Fruit fly (Drosophila melanogaster) whole organism, embryonic: ENCODE results near the gene CecB.

Source experiments
- Aef1 ChIP-seq: fragments of 200-800 bp; sonication (Bioruptor generic); IDR thresholded peaks from 3 replicates; pipeline ENCODE4 v1.3.6; 2022; ENCODE audit warnings: missing biosample characterization, missing genetic modification characterization
- B-H2 ChIP-seq: fragments of 200-800 bp; sonication (Bioruptor generic); optimal IDR thresholded peaks from 2 replicates; lab custom pipeline; 2018; ENCODE audit warnings: missing biosample characterization, mild to moderate bottlenecking, missing genetic modification characterization
- CG10267 ChIP-seq: fragments of 200-800 bp; sonication (Bioruptor generic); optimal IDR thresholded peaks from 2 replicates; lab custom pipeline; 2018; ENCODE audit warnings: missing biosample characterization, mild to moderate bottlenecking, missing genetic modification characterization, moderate library complexity
- CG10543 ChIP-seq: fragments of 200-800 bp; sonication (Bioruptor generic); optimal IDR thresholded peaks from 3 replicates; lab custom pipeline; 2017; ENCODE audit warnings: missing biosample characterization, mild to moderate bottlenecking, missing genetic modification characterization, moderate library complexity
- CG12744 ChIP-seq: fragments of 200-800 bp; sonication (Bioruptor generic); optimal IDR thresholded peaks from 2 replicates; lab custom pipeline; 2016; ENCODE audit warnings: missing biosample characterization, missing genetic modification characterization
- CG13287 ChIP-seq: fragments of 200-800 bp; sonication (Bioruptor generic); IDR thresholded peaks from 2 replicates; pipeline ENCODE4 v1.3.6; 2022; ENCODE audit warnings: missing biosample characterization, missing genetic modification characterization; ENCODE audit not compliant: partially characterized antibody
- CG13894 ChIP-seq: fragments of 200-800 bp; sonication (Bioruptor generic); optimal IDR thresholded peaks from 3 replicates; lab custom pipeline; 2018; ENCODE audit warnings: missing biosample characterization, mild to moderate bottlenecking, missing genetic modification characterization, moderate library complexity
- CG14710 ChIP-seq: fragments of 200-800 bp; sonication (Bioruptor generic); optimal IDR thresholded peaks from 3 replicates; lab custom pipeline; 2019; ENCODE audit warnings: missing biosample characterization, mild to moderate bottlenecking, missing genetic modification characterization, moderate library complexity
- CG17802 ChIP-seq: fragments of 200-800 bp; sonication (Bioruptor generic); optimal IDR thresholded peaks from 2 replicates; lab custom pipeline; 2018; ENCODE audit warnings: missing biosample characterization, mild to moderate bottlenecking, missing genetic modification characterization, moderate library complexity
- CG17829 ChIP-seq: fragments of 200-800 bp; optimal IDR thresholded peaks from 2 replicates; lab custom pipeline; 2019; ENCODE audit warnings: missing biosample characterization, mild to moderate bottlenecking, missing genetic modification characterization, moderate library complexity
- CG18599 ChIP-seq: fragments of 200-800 bp; sonication (Bioruptor generic); optimal IDR thresholded peaks from 3 replicates; lab custom pipeline; 2017; ENCODE audit warnings: missing biosample characterization, missing genetic modification characterization, mild to moderate bottlenecking, moderate library complexity, missing genetic modification reagents
- CG31388 ChIP-seq: fragments of 200-800 bp; sonication (Bioruptor generic); optimal IDR thresholded peaks from 2 replicates; lab custom pipeline; 2016; ENCODE audit warnings: missing biosample characterization, missing genetic modification characterization
- CG3726 ChIP-seq: fragments of 200-800 bp; sonication (Bioruptor generic); IDR thresholded peaks from 3 replicates; pipeline ENCODE4, ENCODE4 v1.3.6; 2022; ENCODE audit warnings: missing biosample characterization, missing genetic modification characterization
- CG3838 ChIP-seq: fragments of 200-800 bp; sonication (Bioruptor generic); optimal IDR thresholded peaks from 3 replicates; lab custom pipeline; 2016; ENCODE audit warnings: missing biosample characterization, missing genetic modification characterization
- CG4404 ChIP-seq: fragments of 200-800 bp; sonication (Bioruptor generic); IDR thresholded peaks from 2 replicates; pipeline ENCODE4 v1.3.6; 2022; ENCODE audit warnings: missing biosample characterization, missing genetic modification characterization
- CG6683 ChIP-seq: fragments of 200-800 bp; sonication (Bioruptor generic); optimal IDR thresholded peaks from 2 replicates; lab custom pipeline; 2017; ENCODE audit warnings: missing biosample characterization, mild to moderate bottlenecking, missing genetic modification characterization, missing genetic modification reagents
- CG7745 ChIP-seq: fragments of 200-800 bp; sonication (Bioruptor generic); optimal IDR thresholded peaks from 2 replicates; lab custom pipeline; 2018; ENCODE audit warnings: missing biosample characterization, mild to moderate bottlenecking, missing genetic modification characterization, moderate library complexity
- CG7786 ChIP-seq: fragments of 200-800 bp; sonication (Bioruptor generic); optimal IDR thresholded peaks from 2 replicates; lab custom pipeline; 2016; ENCODE audit warnings: missing biosample characterization, missing genetic modification characterization
- CG8089 ChIP-seq: fragments of 200-800 bp; sonication (Bioruptor generic); optimal IDR thresholded peaks from 3 replicates; lab custom pipeline; 2016; ENCODE audit warnings: missing biosample characterization, missing genetic modification characterization
- CG8359 ChIP-seq: fragments of 200-800 bp; sonication (Bioruptor generic); optimal IDR thresholded peaks from 2 replicates; lab custom pipeline; 2017; ENCODE audit warnings: missing biosample characterization, mild to moderate bottlenecking, missing genetic modification characterization, borderline replicate concordance
- CkIIα-i1 ChIP-seq: fragments of 200-800 bp; sonication (Bioruptor generic); IDR thresholded peaks from 2 replicates; pipeline ENCODE4 v1.3.6; 2022; ENCODE audit warnings: missing biosample characterization, missing genetic modification characterization
- CoRest ChIP-seq: fragments of 200-800 bp; sonication (Bioruptor generic); optimal IDR thresholded peaks from 3 replicates; lab custom pipeline; 2018; ENCODE audit warnings: missing biosample characterization, mild to moderate bottlenecking, missing genetic modification characterization, moderate library complexity
- Dbx ChIP-seq: fragments of 200-800 bp; sonication (Bioruptor generic); IDR thresholded peaks from 3 replicates; pipeline ENCODE4 v1.3.6; 2022; ENCODE audit warnings: missing biosample characterization, missing genetic modification characterization
- Ets65A ChIP-seq: fragments of 200-800 bp; sonication (Bioruptor generic); peaks from one replicate; lab custom pipeline; 2016; ENCODE audit warnings: missing biosample characterization, missing genetic modification characterization
- Fer3 ChIP-seq: fragments of 200-800 bp; sonication (Bioruptor generic); optimal IDR thresholded peaks from 2 replicates; lab custom pipeline; 2018; ENCODE audit warnings: missing biosample characterization, mild to moderate bottlenecking, missing genetic modification characterization, moderate library complexity
- Hmr ChIP-seq: fragments of 200-800 bp; sonication (Bioruptor generic); optimal IDR thresholded peaks from 3 replicates; lab custom pipeline; 2017; ENCODE audit warnings: mild to moderate bottlenecking, missing biosample characterization, missing genetic modification reagents, missing genetic modification characterization
- Hmx ChIP-seq: fragments of 200-800 bp; sonication (Bioruptor generic); optimal IDR thresholded peaks from 2 replicates; lab custom pipeline; 2016; ENCODE audit warnings: missing biosample characterization, missing genetic modification characterization
- Meics ChIP-seq: fragments of 200-800 bp; sonication (Bioruptor generic); optimal IDR thresholded peaks from 2 replicates; lab custom pipeline; 2017; ENCODE audit warnings: missing biosample characterization, mild to moderate bottlenecking, missing genetic modification characterization
- Mrtf ChIP-seq: fragments of 200-800 bp; sonication (Bioruptor generic); IDR thresholded peaks from 3 replicates; pipeline ENCODE4 v1.3.6; 2022; ENCODE audit warnings: missing biosample characterization, missing genetic modification characterization
- Myb ChIP-seq: fragments of 200-800 bp; sonication (Bioruptor generic); optimal IDR thresholded peaks from 2 replicates; lab custom pipeline; 2016; ENCODE audit warnings: missing biosample characterization, missing genetic modification characterization
- Taf1 ChIP-seq: fragments of 200-800 bp; sonication (Bioruptor generic); IDR thresholded peaks from 2 replicates; pipeline ENCODE4 v1.3.6; 2022; ENCODE audit warnings: missing biosample characterization, missing genetic modification characterization
- YL-1 ChIP-seq: fragments of 200-800 bp; sonication (Bioruptor generic); optimal IDR thresholded peaks from 3 replicates; lab custom pipeline; 2017; ENCODE audit warnings: missing biosample characterization, mild to moderate bottlenecking, missing genetic modification characterization
- ato ChIP-seq: fragments of 200-800 bp; sonication (Bioruptor generic); IDR thresholded peaks from 2 replicates; pipeline ENCODE4 v1.3.6; 2022; ENCODE audit warnings: missing biosample characterization, missing genetic modification characterization; ENCODE audit not compliant: partially characterized antibody
- corto ChIP-seq: fragments of 200-800 bp; sonication (Bioruptor generic); optimal IDR thresholded peaks from 2 replicates; lab custom pipeline; 2016; ENCODE audit warnings: missing biosample characterization, mild to moderate bottlenecking, missing genetic modification characterization, moderate library complexity
- ems ChIP-seq: fragments of 200-800 bp; sonication (Bioruptor generic); optimal IDR thresholded peaks from 3 replicates; lab custom pipeline; 2016; ENCODE audit warnings: missing biosample characterization, missing genetic modification characterization
- en ChIP-seq: fragments of 200-800 bp; sonication (Bioruptor generic); optimal IDR thresholded peaks from 2 replicates; lab custom pipeline; 2016; ENCODE audit warnings: missing biosample characterization, missing genetic modification characterization
- ewg ChIP-seq: fragments of 200-800 bp; sonication (Bioruptor generic); optimal IDR thresholded peaks from 3 replicates; lab custom pipeline; 2017; ENCODE audit warnings: mild to moderate bottlenecking, missing biosample characterization, missing genetic modification reagents, missing genetic modification characterization
- gcm ChIP-seq: fragments of 200-800 bp; sonication (Bioruptor generic); optimal IDR thresholded peaks from 2 replicates; lab custom pipeline; 2019; ENCODE audit warnings: missing biosample characterization, mild to moderate bottlenecking, missing genetic modification characterization, moderate library complexity
- mld ChIP-seq: fragments of 200-800 bp; sonication (Bioruptor generic); IDR thresholded peaks from 3 replicates; pipeline ENCODE4 v1.3.6; 2022; ENCODE audit warnings: missing biosample characterization, missing genetic modification characterization; ENCODE audit not compliant: partially characterized antibody
- nmo ChIP-seq: fragments of 200-800 bp; sonication (Bioruptor generic); optimal IDR thresholded peaks from 2 replicates; lab custom pipeline; 2018; ENCODE audit warnings: missing biosample characterization, mild to moderate bottlenecking, missing genetic modification characterization, moderate library complexity
- oc ChIP-seq: fragments of 200-800 bp; sonication (Bioruptor generic); optimal IDR thresholded peaks from 2 replicates; lab custom pipeline; 2018; ENCODE audit warnings: missing biosample characterization, mild to moderate bottlenecking, missing genetic modification characterization, moderate library complexity
- pan ChIP-seq, 4 experiments: fragments of >200 bp in 3 of 4; fragments of 200-800 bp in 1 of 4; sonication (Bioruptor generic) in 1 of 4; optimal IDR thresholded peaks in 3 of 4; IDR thresholded peaks in 1 of 4; 2 replicates each; pipeline versions ENCODE4 v1.3.6 to Lab custom; 2017 to 2022; ENCODE audit warnings: missing biosample characterization in 2 of 4, missing genetic modification characterization in 2 of 4, mixed read lengths in 1 of 4
- pita ChIP-seq: fragments of 200-800 bp; sonication (Bioruptor generic); optimal IDR thresholded peaks from 2 replicates; lab custom pipeline; 2017; ENCODE audit warnings: missing biosample characterization, mild to moderate bottlenecking, missing genetic modification characterization
- ranshi ChIP-seq: fragments of 200-800 bp; sonication (Bioruptor generic); IDR thresholded peaks from 2 replicates; pipeline ENCODE4 v1.3.6; 2022; ENCODE audit warnings: missing biosample characterization, missing genetic modification characterization
- sens-2 ChIP-seq: fragments of 200-800 bp; sonication (Bioruptor generic); IDR thresholded peaks from 2 replicates; pipeline ENCODE4 v1.3.6; 2022; ENCODE audit warnings: missing biosample characterization, missing genetic modification characterization
- sima ChIP-seq: fragments of 200-800 bp; sonication (Bioruptor generic); optimal IDR thresholded peaks from 2 replicates; lab custom pipeline; 2016; ENCODE audit warnings: missing biosample characterization, missing genetic modification characterization
- sisA ChIP-seq: fragments of 200-800 bp; sonication (Bioruptor generic); IDR thresholded peaks from 2 replicates; pipeline ENCODE4 v1.3.6; 2022; ENCODE audit warnings: missing biosample characterization, missing genetic modification characterization
- slbo ChIP-seq: fragments of 200-800 bp; sonication (Bioruptor generic); IDR thresholded peaks from 2 replicates; pipeline ENCODE4 v1.3.6; 2022; ENCODE audit warnings: missing biosample characterization, missing genetic modification characterization
- unpg ChIP-seq: fragments of 200-800 bp; sonication (Bioruptor generic); optimal IDR thresholded peaks from 3 replicates; lab custom pipeline; 2018; ENCODE audit warnings: missing biosample characterization, mild to moderate bottlenecking, missing genetic modification characterization, moderate library complexity
- yki ChIP-seq: fragments of >200 bp; optimal IDR thresholded peaks from 3 replicates; lab custom pipeline; 2018
- zen ChIP-seq: fragments of 200-800 bp; sonication (Bioruptor generic); optimal IDR thresholded peaks from 3 replicates; lab custom pipeline; 2018; ENCODE audit warnings: missing biosample characterization, mild to moderate bottlenecking, missing genetic modification characterization, moderate library complexity

CecB gene

DNA sequence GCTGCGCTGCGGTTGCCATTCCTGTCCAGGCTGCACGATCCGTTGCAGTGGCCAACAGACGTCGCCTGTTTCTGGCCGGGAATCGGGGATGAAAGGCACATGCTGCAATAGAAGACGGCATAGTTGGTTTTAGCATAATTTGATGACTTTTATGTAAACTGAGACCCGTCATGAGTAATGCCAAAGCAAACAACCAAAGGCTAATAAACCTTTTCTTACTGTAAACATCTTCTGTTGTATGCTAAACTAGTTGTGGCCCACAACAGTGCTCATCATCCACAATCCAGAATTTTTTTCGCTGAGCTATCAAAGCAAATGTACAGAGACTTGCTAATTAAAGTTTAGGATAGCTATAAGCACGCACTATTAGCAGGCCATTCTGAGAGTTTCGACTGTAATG, 14.8 kb downstream of the CecB start (continued):
- TF ChIP-seq CG10267 (tag; lab: Kevin White, UChicago) (no peak), CG6683 (GFP tag; lab: Kevin White, UChicago) (peak; percentile 15), Mrtf (GFP tag; lab: Robert Waterston, UW) (no peak), CkIIα-i1 (no peak), Hmx (GFP tag; lab: Kevin White, UChicago) (no peak), oc (tag; lab: Kevin White, UChicago) (no peak), ems (GFP tag; lab: Kevin White, UChicago) (no peak), sisA (GFP tag; lab: Robert Waterston, UW) (no peak), unpg (GFP tag; lab: Kevin White, UChicago) (no peak), CG8089 (no peak), zen (no peak), CG13287 (no peak), sima (GFP tag; lab: Kevin White, UChicago) (no peak), CoRest (tag; lab: Kevin White, UChicago) (no peak), ato (GFP tag; lab: Robert Waterston, UW) (no peak), CG4404 (no peak), CG18599 (GFP tag; lab: Kevin White, UChicago) (peak; percentile 80), pan (optimal IDR thresholded peaks at IDR 0.05; lab: Kevin White, UChicago) (no peak), pan (GFP tag; optimal IDR thresholded peaks at IDR 0.05 in 1 of 2, IDR thresholded peaks at IDR 0.05 in 1 of 2) (no peak), CG3726 (GFP tag; lab: Robert Waterston, UW) (no peak), CG31388 (no peak), B-H2 (GFP tag; lab: Kevin White, UChicago) (peak; percentile 62), CG13894 (peak; percentile 65), Meics (GFP tag; lab: Kevin White, UChicago) (peak; percentile 47), CG7786 (GFP tag; lab: Kevin White, UChicago) (no peak), corto (GFP tag; lab: Kevin White, UChicago) (no peak), Taf1 (GFP tag; lab: Robert Waterston, UW) (no peak), Dbx (0 out of 3 replicates have a peak, but pooled peaks have one; percentile 37), slbo (GFP tag; lab: Robert Waterston, UW) (0 out of 2 replicates have a peak, but pooled peaks have one; percentile 19), mld (GFP tag; lab: Robert Waterston, UW) (no peak), CG10543 (GFP tag; lab: Kevin White, UChicago) (peak; percentile 79), Hmr (GFP tag; lab: Kevin White, UChicago) (peak; percentile 79), en (GFP tag; lab: Kevin White, UChicago) (no peak), YL-1 (GFP tag; lab: Kevin White, UChicago) (no peak), CG17829 (tag; lab: Kevin White, UChicago) (no peak), CG3838 (GFP tag; lab: Kevin White, UChicago) (no peak), Ets65A (GFP tag; lab: Kevin White, UChicago) (peak; percentile 57), yki (lab: Kevin White, UChicago) (no peak), ewg (GFP tag; lab: Kevin White, UChicago) (no peak), CG17802 (tag; lab: Kevin White, UChicago) (no peak), CG8359 (GFP tag; lab: Kevin White, UChicago) (no peak), CG7745 (no peak), ranshi (GFP tag; lab: Robert Waterston, UW) (0 out of 2 replicates have a peak, but pooled peaks have one; percentile 10), pita (GFP tag; lab: Kevin White, UChicago) (no peak), gcm (GFP tag; lab: Kevin White, UChicago) (no peak), nmo (GFP tag; lab: Kevin White, UChicago) (no peak), sens-2 (GFP tag; lab: Robert Waterston, UW) (no peak), Myb (GFP tag; lab: Kevin White, UChicago) (no peak), Fer3 (tag; lab: Kevin White, UChicago) (peak; percentile 38), CG14710 (tag; lab: Kevin White, UChicago) (no peak), CG12744 (no peak), Aef1 (no peak)
